Fruit fly (Drosophila melanogaster) whole organism, embryonic: ENCODE data around the gene Ythdc1.

Experiments used
- CG31388 ChIP-seq: fragments of 200-800 bp; sonication (Bioruptor generic); optimal IDR thresholded peaks from 2 replicates; lab custom pipeline; 2016; ENCODE audit warnings: missing biosample characterization, missing genetic modification characterization
- tll ChIP-seq, 2 experiments: fragments of 200-800 bp in 1 of 2; fragments of >200 bp in 1 of 2; sonication (Bioruptor generic) in 1 of 2; optimal IDR thresholded peaks; 2 replicates each; lab custom pipeline; 2017 to 2019; ENCODE audit warnings: missing biosample characterization in 2 of 2, missing genetic modification characterization in 2 of 2, mild to moderate bottlenecking in 1 of 2, moderate library complexity in 1 of 2

DNA sequence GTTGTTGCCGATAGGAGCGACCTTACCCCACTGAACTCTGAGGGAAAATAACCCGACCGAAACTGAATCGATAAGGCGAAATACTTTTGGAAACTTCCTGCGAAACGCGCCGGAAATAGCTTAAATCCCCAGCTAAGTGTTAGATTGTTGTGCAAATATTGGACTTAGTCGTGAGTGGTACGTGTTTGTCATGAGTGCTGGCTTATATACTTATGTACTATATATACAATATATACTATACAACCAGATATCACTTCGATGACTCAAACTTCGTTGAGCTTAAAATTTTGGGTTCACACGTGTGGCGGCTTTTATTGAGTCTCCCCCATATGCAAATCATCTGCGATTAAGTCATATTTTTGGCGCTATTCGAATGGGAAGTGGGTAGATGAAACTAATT lies 27.7 kb downstream of the Ythdc1 start:
- TF ChIP-seq CG31388 (GFP tag; lab: Kevin White, UChicago) (no peak), tll (GFP tag; optimal IDR thresholded peaks at IDR 0.05; lab: Kevin White, UChicago) (no peak)
